Worm (Caenorhabditis elegans) whole organism, midembryonic: ENCODE measurements around the gene snr-1.
"Not testable (repeated sequence)": the region's sequence is repeated elsewhere in the genome, so short reads cannot be mapped to it uniquely, and the experiment has no call there.

ENCODE experiments used
- T22C8.4 ChIP-seq: fragments of 200-800 bp; sonication (Bioruptor generic); IDR thresholded peaks from 2 replicates; pipeline ENCODE4 v1.3.6; 2022; ENCODE audit warnings: missing genetic modification characterization, missing compliant biosample characterization
- cog-1 ChIP-seq: sonication (generic microtip); optimal IDR thresholded peaks from 2 replicates; lab custom pipeline; 2016; ENCODE audit warnings: missing genetic modification characterization, missing compliant biosample characterization
- flt-1 ChIP-seq: fragments of 200-800 bp; sonication (Bioruptor generic); IDR thresholded peaks from 2 replicates; pipeline ENCODE4 v1.3.6; 2022; ENCODE audit warnings: missing genetic modification characterization, missing compliant biosample characterization
- klf-2 ChIP-seq: fragments of 200-800 bp; sonication (Bioruptor generic); conservative IDR thresholded peaks from 2 replicates; pipeline ENCODE4 v1.3.6; 2022; ENCODE audit warnings: missing genetic modification reagents, missing genetic modification characterization, missing compliant biosample characterization
- med-1 ChIP-seq: sonication (generic microtip); optimal IDR thresholded peaks from 2 replicates; lab custom pipeline; 2017; ENCODE audit warnings: missing genetic modification characterization, mild to moderate bottlenecking, missing compliant biosample characterization, antibody characterized with exemption, missing genetic modification reagents; ENCODE audit not compliant: insufficient read depth
- ref-1 ChIP-seq: fragments of 200-800 bp; sonication (Bioruptor generic); conservative IDR thresholded peaks from 2 replicates; pipeline ENCODE4 v1.3.6; 2022; ENCODE audit warnings: missing genetic modification reagents, missing genetic modification characterization, missing compliant biosample characterization
- tab-1 ChIP-seq: fragments of 200-800 bp; sonication (Bioruptor generic); IDR thresholded peaks from 2 replicates; pipeline ENCODE4 v1.3.6; 2022; ENCODE audit warnings: missing genetic modification characterization, missing compliant biosample characterization
- ztf-23 ChIP-seq: fragments of 200-800 bp; sonication (Bioruptor generic); IDR thresholded peaks from 2 replicates; pipeline ENCODE4 v1.3.6; 2022; ENCODE audit warnings: missing genetic modification reagents, missing genetic modification characterization, missing compliant biosample characterization
- ztf-29 ChIP-seq: fragments of 200-800 bp; sonication (Bioruptor generic); IDR thresholded peaks from 2 replicates; pipeline ENCODE4 v1.3.6; 2022; ENCODE audit warnings: missing genetic modification reagents, missing genetic modification characterization, missing compliant biosample characterization

snr-1 gene

DNA sequence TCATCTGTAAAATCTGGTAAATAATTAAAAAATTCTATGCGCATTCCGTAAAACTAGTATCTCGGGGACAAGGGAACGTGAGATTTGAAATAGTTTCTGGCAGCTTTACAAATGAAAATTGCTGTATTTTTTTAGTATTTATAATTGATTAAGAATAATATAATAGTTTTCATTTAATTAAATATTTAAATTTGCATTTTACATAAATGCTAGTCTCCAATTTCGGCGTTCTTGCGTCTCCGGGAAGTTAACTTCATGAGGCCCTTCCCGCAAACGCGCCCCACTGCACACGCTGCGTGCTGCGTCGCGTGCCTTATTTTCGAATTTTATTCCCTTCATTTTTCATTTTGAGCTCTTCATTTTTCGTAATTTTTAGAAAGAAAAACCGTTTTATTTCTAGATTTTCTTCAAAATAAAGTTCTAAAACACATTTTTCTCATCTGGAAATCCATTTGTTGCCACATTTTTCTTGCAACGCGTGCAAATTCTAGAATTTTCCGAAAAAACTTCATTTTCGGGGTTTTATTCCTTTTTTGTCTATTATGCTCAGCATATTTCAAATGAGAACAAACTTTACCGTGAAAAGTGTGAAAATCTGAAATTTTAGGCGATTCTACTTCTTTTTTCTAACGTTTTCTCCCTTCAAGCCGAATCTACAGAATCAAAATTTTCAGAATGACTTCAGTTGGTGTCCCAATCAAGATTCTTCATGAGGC lies at the start of gene snr-1, which contains the start of gene snx-13:
snr-1 (plus strand) TSS at position 666 of the 716 bp plus-strand sequence.
snx-13 (minus strand) TSS at position 55 of the 716 bp plus-strand sequence.
- TF ChIP-seq ztf-23 (GFP tag; lab: Robert Waterston, UW), result peak; percentile 94
- TF ChIP-seq med-1, result no peak
- TF ChIP-seq cog-1 (tag; lab: Kevin White, UChicago), result peak; percentile 97
- peak; percentile 81 for TF ChIP-seq klf-2
- no peak; the same call in 1 of the 2 replicates for TF ChIP-seq ref-1 (GFP tag; lab: Robert Waterston, UW)
- TF ChIP-seq tab-1 (GFP tag; lab: Robert Waterston, UW), result peak; percentile 77
- peak; percentile 89 for TF ChIP-seq flt-1 (GFP tag; lab: Robert Waterston, UW)
- peak; percentile 70 for TF ChIP-seq ztf-29 (GFP tag; lab: Robert Waterston, UW)
- TF ChIP-seq T22C8.4, result peak; percentile 70; the same call in 1 of the 2 replicates

DNA sequence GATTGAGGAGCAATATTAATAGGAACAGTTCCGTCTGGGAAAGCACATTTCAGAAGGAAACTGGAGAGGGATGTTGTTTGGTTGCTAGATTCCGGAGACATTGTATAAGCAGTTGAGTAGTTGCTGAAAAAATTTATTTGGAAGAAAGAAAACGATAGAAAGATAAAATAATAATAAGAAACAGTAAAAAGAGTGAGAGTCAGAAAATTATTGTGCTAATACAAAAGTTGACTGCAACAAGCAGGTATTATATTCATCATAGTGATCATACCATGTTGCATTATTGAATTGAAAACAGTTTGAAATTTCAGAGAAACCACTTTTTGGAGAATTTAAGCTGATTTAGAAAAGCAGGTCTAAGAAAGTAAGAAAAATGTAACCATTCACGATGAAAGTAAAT lies 48.3 kb upstream of the snr-1 start, which contains the start of gene Y116A8C.19:
Y116A8C.19 (minus strand) TSS at position 101 of the 400 bp plus-strand sequence.
- TF ChIP-seq cog-1 (tag; lab: Kevin White, UChicago) (no peak), flt-1 (GFP tag; lab: Robert Waterston, UW) (no peak), ref-1 (GFP tag; lab: Robert Waterston, UW) (no peak)

DNA sequence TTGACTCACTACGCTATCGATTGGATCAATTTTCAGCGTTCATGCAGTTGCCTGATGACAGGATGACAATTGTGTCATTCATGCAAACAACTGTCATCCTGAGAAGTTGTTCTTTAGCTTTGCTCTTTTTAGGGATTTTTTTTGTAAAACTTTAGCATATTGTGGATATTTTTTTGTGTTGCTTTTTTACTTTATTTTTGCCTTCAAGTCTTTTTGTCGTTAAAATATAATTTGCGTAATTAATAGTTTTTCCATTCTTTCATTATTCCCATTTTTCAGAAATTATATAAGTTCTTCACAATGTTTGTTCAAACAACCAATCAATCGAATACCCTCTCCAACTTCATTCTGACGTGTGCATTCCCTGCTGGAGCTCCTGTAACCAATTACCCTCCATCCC lies 47.2 kb upstream of the snr-1 start, which contains the start of gene Y116A8C.20:
Y116A8C.20 (plus strand) TSS at position 301 of the 400 bp plus-strand sequence.
- no peak for TF ChIP-seq klf-2
- no peak for TF ChIP-seq T22C8.4
- TF ChIP-seq ztf-29 (GFP tag; lab: Robert Waterston, UW), result no peak
- no peak for TF ChIP-seq cog-1 (tag; lab: Kevin White, UChicago)
- TF ChIP-seq flt-1 (GFP tag; lab: Robert Waterston, UW), result no peak
- no peak for TF ChIP-seq med-1
- no peak for TF ChIP-seq ref-1 (GFP tag; lab: Robert Waterston, UW)
- TF ChIP-seq ztf-23 (GFP tag; lab: Robert Waterston, UW), result no peak
- TF ChIP-seq tab-1 (GFP tag; lab: Robert Waterston, UW), result no peak

DNA sequence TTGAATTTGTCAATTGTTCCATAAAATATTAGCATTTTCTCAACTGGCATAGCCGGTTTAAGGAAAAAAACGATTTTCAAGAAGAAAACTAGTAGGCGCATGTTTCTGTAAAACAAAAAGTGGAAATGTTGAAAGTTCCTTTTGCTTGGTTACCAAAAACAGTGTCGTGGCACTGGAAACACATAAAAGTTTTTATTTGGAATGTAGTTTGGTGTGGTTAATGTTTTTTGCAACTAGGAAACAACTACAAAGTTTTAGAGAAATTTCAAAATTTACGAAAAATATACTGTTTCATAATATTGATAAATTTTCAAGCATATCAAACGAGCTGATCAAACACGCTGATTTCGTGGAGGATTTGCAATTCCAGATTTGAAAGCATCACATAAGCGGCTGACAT lies 42.2 kb upstream of the snr-1 start, which contains the start of gene clec-195:
clec-195 (minus strand) TSS at position 101 of the 400 bp plus-strand sequence.
- TF ChIP-seq tab-1 (GFP tag; lab: Robert Waterston, UW) (no peak), cog-1 (tag; lab: Kevin White, UChicago) (no peak), ztf-23 (GFP tag; lab: Robert Waterston, UW) (no peak), klf-2 (no peak), med-1 (no peak), ref-1 (GFP tag; lab: Robert Waterston, UW) (no peak), flt-1 (GFP tag; lab: Robert Waterston, UW) (no peak), T22C8.4 (no peak)

DNA sequence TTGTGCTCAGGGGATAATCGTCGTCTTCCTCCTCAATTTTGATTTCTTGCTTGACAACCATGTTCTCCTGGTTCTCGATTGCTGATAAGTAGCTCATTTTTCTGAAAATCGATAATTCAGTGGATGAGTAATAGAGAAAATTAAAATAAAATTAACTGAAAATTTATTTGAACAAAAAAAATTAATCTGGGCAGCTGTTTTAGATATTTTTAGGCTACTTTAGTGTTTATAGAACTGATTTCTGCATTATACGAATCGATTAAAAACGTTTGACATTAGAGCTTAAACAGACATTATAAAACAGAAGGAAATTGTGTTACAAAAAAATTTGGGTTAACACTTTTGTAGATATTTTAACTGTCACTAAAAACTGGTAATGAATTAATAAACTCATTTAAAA lies 39.6 kb upstream of the snr-1 start, which contains the start of gene athp-3:
athp-3 (minus strand) TSS at position 101 of the 400 bp plus-strand sequence.
- TF ChIP-seq flt-1 (GFP tag; lab: Robert Waterston, UW) (no peak), tab-1 (GFP tag; lab: Robert Waterston, UW) (no peak), ref-1 (GFP tag; lab: Robert Waterston, UW) (no peak), med-1 (no peak), ztf-23 (GFP tag; lab: Robert Waterston, UW) (no peak), cog-1 (tag; lab: Kevin White, UChicago) (no peak), ztf-29 (GFP tag; lab: Robert Waterston, UW) (no peak), T22C8.4 (no peak), klf-2 (no peak)

DNA sequence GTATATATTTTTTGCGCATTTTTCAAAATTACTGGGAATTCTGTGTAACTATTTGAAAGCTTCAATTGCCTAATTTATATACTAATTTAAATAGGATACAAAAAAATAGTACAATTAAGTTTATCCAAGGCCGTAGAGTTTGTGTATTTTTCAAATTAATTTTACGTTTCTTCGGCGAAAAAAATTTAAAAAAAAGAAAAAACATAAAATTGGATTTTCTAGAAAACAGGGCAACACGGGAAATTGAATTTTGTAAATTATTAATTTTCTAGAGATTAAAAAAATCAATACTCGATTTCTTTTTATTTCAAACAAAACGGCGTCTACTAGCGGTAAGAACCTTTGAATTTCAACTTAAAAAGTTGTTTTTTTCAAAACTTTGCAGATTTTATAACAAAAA lies 34.6 kb upstream of the snr-1 start, which contains the start of gene Y116A8C.23:
Y116A8C.23 (plus strand) TSS at position 301 of the 400 bp plus-strand sequence.
- TF ChIP-seq ztf-29 (GFP tag; lab: Robert Waterston, UW) (no peak), klf-2 (no peak), T22C8.4 (no peak), cog-1 (tag; lab: Kevin White, UChicago) (no peak), flt-1 (GFP tag; lab: Robert Waterston, UW) (no peak), med-1 (no peak), ref-1 (GFP tag; lab: Robert Waterston, UW) (no peak), ztf-23 (GFP tag; lab: Robert Waterston, UW) (no peak), tab-1 (GFP tag; lab: Robert Waterston, UW) (no peak)

DNA sequence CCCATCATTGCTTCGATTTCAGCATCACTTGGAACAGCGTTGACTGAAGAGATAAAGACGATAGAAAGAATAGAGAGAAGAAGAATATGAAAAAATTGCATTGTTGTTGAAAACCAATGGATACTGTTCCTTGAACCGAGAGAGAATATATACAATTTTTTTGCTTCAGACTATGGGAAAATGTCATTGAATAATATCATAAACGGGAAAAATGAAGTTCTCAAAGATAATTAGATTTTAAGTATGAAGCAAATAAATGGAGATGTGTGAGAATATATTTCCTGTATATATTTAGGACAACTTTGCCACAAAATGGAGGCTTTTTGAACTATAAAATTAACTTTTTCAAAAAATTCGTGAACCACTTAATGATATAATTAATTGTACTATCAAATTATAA lies 29.8 kb upstream of the snr-1 start, which contains the start of gene Y116A8C.44:
Y116A8C.44 (minus strand) TSS at position 101 of the 400 bp plus-strand sequence.
- TF ChIP-seq ztf-23 (GFP tag; lab: Robert Waterston, UW), result no peak

DNA sequence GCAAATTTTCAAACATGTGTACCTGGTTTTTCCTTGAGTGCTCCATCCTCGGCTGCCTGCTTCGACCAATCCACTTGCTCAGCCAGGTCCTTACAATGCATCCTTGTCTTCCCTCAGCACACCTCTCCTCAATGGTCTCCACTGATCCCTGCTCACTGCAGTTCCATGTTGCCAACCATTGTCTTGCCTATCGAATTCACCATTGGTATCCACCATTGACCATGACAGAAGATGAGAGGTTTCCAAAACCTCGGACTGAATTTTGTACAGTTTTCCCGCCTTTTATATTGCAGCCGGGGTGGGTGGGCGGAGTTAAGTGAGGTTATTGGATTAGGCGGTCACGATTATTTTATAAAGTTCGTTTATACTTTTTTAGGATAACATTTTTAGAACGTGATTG lies 24.1 kb upstream of the snr-1 start, which contains the start of gene Y116A8C.467:
Y116A8C.467 (minus strand) TSS at position 101 of the 400 bp plus-strand sequence.
- TF ChIP-seq ref-1 (GFP tag; lab: Robert Waterston, UW); T22C8.4; med-1: not testable (repeated sequence)

DNA sequence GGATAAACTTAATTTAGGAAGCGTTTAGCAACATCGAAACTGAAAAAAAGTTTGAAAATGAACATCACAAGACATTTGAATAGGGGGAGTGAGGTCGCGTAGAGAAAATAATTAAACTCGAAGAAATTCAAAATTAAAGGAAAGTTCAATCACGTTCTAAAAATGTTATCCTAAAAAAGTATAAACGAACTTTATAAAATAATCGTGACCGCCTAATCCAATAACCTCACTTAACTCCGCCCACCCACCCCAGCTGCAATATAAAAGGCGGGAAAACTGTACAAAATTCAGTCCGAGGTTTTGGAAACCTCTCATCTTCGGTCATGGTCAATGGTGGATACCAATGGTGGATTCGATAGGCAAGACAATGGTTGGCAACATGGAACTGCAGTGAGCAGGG lies 22.9 kb upstream of the snr-1 start, which contains the start of gene Y116A8C.465:
Y116A8C.465 (plus strand) TSS at position 301 of the 400 bp plus-strand sequence.
- not testable (repeated sequence) for TF ChIP-seq T22C8.4; klf-2; ref-1 (GFP tag; lab: Robert Waterston, UW)

DNA sequence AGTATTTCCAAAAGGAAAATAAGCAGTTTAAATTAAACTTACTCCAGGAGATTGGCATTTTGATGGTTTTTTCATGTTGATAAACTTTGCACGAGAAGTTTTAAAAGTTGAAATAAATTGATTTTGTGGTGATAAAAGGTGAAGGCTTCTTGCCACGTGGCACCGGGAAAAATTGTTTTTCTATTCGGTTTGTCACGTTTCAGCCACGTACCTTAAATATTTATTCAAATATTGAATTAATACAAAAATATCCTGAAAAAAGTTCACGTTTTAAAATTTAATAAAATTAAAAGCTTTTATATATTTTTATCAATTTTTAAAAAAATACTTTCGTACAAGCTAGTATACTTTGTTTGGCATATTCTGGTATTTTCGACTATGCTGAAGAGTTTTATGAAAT lies 17.1 kb upstream of the snr-1 start, which contains the start of gene Y116A8C.24:
Y116A8C.24 (minus strand) TSS at position 101 of the 400 bp plus-strand sequence.
- not testable (repeated sequence) for TF ChIP-seq klf-2; cog-1 (tag; lab: Kevin White, UChicago); med-1
